Fruit fly (Drosophila melanogaster): ENCODE results near the gene RpS4.
A peak's percentile ranks its signal among the peaks of the same experiment; 100 is the strongest.

RpS4 gene

dm6 chr3L:13036706-13037457 lies 4.7 kb upstream of the RpS4 start, which contains the start of gene Srrm1 (continued):
- TF ChIP-seq danr (GFP tag; IDR thresholded peaks at IDR 0.05) (no peak), CG14965 (GFP tag; optimal IDR thresholded peaks at IDR 0.05; ENCODE audit: borderline replicate concordance) (no peak), CG10147 (GFP tag; optimal IDR thresholded peaks at IDR 0.05) (no peak), HHEX (GFP tag; optimal IDR thresholded peaks at IDR 0.05) (no peak), dm (GFP tag; optimal IDR thresholded peaks at IDR 0.05) (peak; percentile 68), CG4820 (GFP tag; optimal IDR thresholded peaks at IDR 0.05) (peak; percentile 21), Six4 (GFP tag; optimal IDR thresholded peaks at IDR 0.05) (no peak), insv (GFP tag; optimal IDR thresholded peaks at IDR 0.05) (peak in 1 of 2 experiments; percentile 54), gem (tag; optimal IDR thresholded peaks at IDR 0.05) (peak; percentile 25), cato (GFP tag; optimal IDR thresholded peaks at IDR 0.05; ENCODE audit: borderline replicate concordance) (no peak), CG12236 (GFP tag; optimal IDR thresholded peaks at IDR 0.05) (no peak), Blimp-1 (GFP tag; optimal IDR thresholded peaks at IDR 0.05) (no peak), CG2202 (tag; optimal IDR thresholded peaks at IDR 0.05) (no peak), CG9876 (GFP tag; optimal IDR thresholded peaks at IDR 0.05) (peak; percentile 31), eyg (GFP tag; optimal IDR thresholded peaks at IDR 0.05) (peak; percentile 1), CG6254 (GFP tag; optimal IDR thresholded peaks at IDR 0.05) (peak; percentile 100), E2f1 (GFP tag; IDR thresholded peaks at IDR 0.05) (no peak), Ptx1 (GFP tag; IDR thresholded peaks at IDR 0.05) (no peak), CG16815 (GFP tag; optimal IDR thresholded peaks at IDR 0.05) (no peak), lmd (GFP tag; IDR thresholded peaks at IDR 0.05) (no peak; the same call in 1 of the 2 replicates), tup (GFP tag; optimal IDR thresholded peaks at IDR 0.05) (no peak), CG3726 (GFP tag; IDR thresholded peaks at IDR 0.05) (no peak), CG6813 (GFP tag; optimal IDR thresholded peaks at IDR 0.05) (no peak), CG11560 (tag; IDR thresholded peaks at IDR 0.05) (peak; percentile 51; the same call in 2 of the 3 replicates), CG18764 (GFP tag; optimal IDR thresholded peaks at IDR 0.05) (peak; percentile 24), Elba2 (GFP tag; optimal IDR thresholded peaks at IDR 0.05) (no peak), en (GFP tag; optimal IDR thresholded peaks at IDR 0.05) (no peak), amos (GFP tag; IDR thresholded peaks at IDR 0.05; ENCODE audit: partially characterized antibody) (peak; percentile 97), D19B (GFP tag; optimal IDR thresholded peaks at IDR 0.05) (no peak), Drgx (GFP tag; IDR thresholded peaks at IDR 0.05) (no peak), pzg (GFP tag; optimal IDR thresholded peaks at IDR 0.05) (peak; percentile 92), CG9727 (GFP tag; optimal IDR thresholded peaks at IDR 0.05) (peak; percentile 16), CG10321 (GFP tag; IDR thresholded peaks at IDR 0.05) (no peak), CG30403 (GFP tag; optimal IDR thresholded peaks at IDR 0.05) (peak; percentile 59), NC2α (GFP tag; optimal IDR thresholded peaks at IDR 0.05) (no peak), fru (optimal IDR thresholded peaks at IDR 0.05) (no peak), Hmx (GFP tag; optimal IDR thresholded peaks at IDR 0.05) (no peak), CG4854 (GFP tag; optimal IDR thresholded peaks at IDR 0.05) (peak; percentile 10), Oli (tag; optimal IDR thresholded peaks at IDR 0.05) (no peak), CG1603 (tag; optimal IDR thresholded peaks at IDR 0.05) (peak; percentile 69), CG31224 (GFP tag; IDR thresholded peaks at IDR 0.05) (no peak), CG12769 (tag; optimal IDR thresholded peaks at IDR 0.05) (peak; percentile 27), CG2712 (tag; optimal IDR thresholded peaks at IDR 0.05) (peak; percentile 28), CG15269 (tag; optimal IDR thresholded peaks at IDR 0.05) (no peak), z (GFP tag; IDR thresholded peaks at IDR 0.05) (no peak), hbn (GFP tag; IDR thresholded peaks at IDR 0.05; ENCODE audit: partially characterized antibody) (peak; percentile 87), dmrt99B (tag; optimal IDR thresholded peaks at IDR 0.05) (no peak), CG7745 (tag; optimal IDR thresholded peaks at IDR 0.05) (no peak), CG10654 (GFP tag; optimal IDR thresholded peaks at IDR 0.05) (peak; percentile 25), H15 (GFP tag; IDR thresholded peaks at IDR 0.05) (no peak)
